Fruit fly (Drosophila melanogaster) whole organism, embryonic: Measurements from ENCODE around the gene CG15506.
A peak's percentile ranks its signal among the peaks of the same experiment; 100 is the strongest.

Source experiments
- Bdp1 ChIP-seq: fragments of 200-800 bp; sonication (Bioruptor generic); optimal IDR thresholded peaks from 3 replicates; lab custom pipeline; 2016; ENCODE audit warnings: missing biosample characterization, missing genetic modification characterization
- CG12769 ChIP-seq: fragments of 200-800 bp; sonication (Bioruptor generic); optimal IDR thresholded peaks from 2 replicates; lab custom pipeline; 2019; ENCODE audit warnings: missing biosample characterization, mild to moderate bottlenecking, missing genetic modification characterization, moderate library complexity
- CG13624 ChIP-seq: fragments of 200-800 bp; sonication (Bioruptor generic); optimal IDR thresholded peaks from 2 replicates; lab custom pipeline; 2016; ENCODE audit warnings: missing biosample characterization, missing genetic modification characterization
- CG14710 ChIP-seq: fragments of 200-800 bp; sonication (Bioruptor generic); optimal IDR thresholded peaks from 3 replicates; lab custom pipeline; 2019; ENCODE audit warnings: missing biosample characterization, mild to moderate bottlenecking, missing genetic modification characterization, moderate library complexity
- CG15479 ChIP-seq: fragments of 200-800 bp; sonication (Bioruptor generic); optimal IDR thresholded peaks from 3 replicates; lab custom pipeline; 2019; ENCODE audit warnings: missing biosample characterization, mild to moderate bottlenecking, missing genetic modification characterization, moderate library complexity
- CG16815 ChIP-seq: fragments of 200-800 bp; sonication (Bioruptor generic); optimal IDR thresholded peaks from 3 replicates; lab custom pipeline; 2017; ENCODE audit warnings: missing biosample characterization, mild to moderate bottlenecking, missing genetic modification characterization
- CG17359 ChIP-seq: fragments of 200-800 bp; sonication (Bioruptor generic); optimal IDR thresholded peaks from 3 replicates; lab custom pipeline; 2018; ENCODE audit warnings: missing biosample characterization, mild to moderate bottlenecking, missing genetic modification characterization, moderate library complexity
- CG17568 ChIP-seq: fragments of 200-800 bp; sonication (Bioruptor generic); optimal IDR thresholded peaks from 2 replicates; lab custom pipeline; 2018; ENCODE audit warnings: missing biosample characterization, mild to moderate bottlenecking, missing genetic modification characterization, moderate library complexity
- CG2712 ChIP-seq: fragments of 200-800 bp; optimal IDR thresholded peaks from 3 replicates; lab custom pipeline; 2019; ENCODE audit warnings: missing biosample characterization, mild to moderate bottlenecking, missing genetic modification characterization, moderate library complexity
- CG2875 ChIP-seq: fragments of 200-800 bp; sonication (Bioruptor generic); optimal IDR thresholded peaks from 2 replicates; lab custom pipeline; 2017; ENCODE audit warnings: missing biosample characterization, mild to moderate bottlenecking, missing genetic modification characterization, missing genetic modification reagents
- CG34376 ChIP-seq: fragments of 200-800 bp; sonication (Bioruptor generic); optimal IDR thresholded peaks from 2 replicates; lab custom pipeline; 2018; ENCODE audit warnings: missing biosample characterization, mild to moderate bottlenecking, missing genetic modification characterization
- CG6683 ChIP-seq: fragments of 200-800 bp; sonication (Bioruptor generic); optimal IDR thresholded peaks from 2 replicates; lab custom pipeline; 2017; ENCODE audit warnings: missing biosample characterization, mild to moderate bottlenecking, missing genetic modification characterization, missing genetic modification reagents
- CG6813 ChIP-seq: fragments of 200-800 bp; sonication (Bioruptor generic); optimal IDR thresholded peaks from 2 replicates; lab custom pipeline; 2017; ENCODE audit warnings: missing biosample characterization, missing genetic modification characterization, mild to moderate bottlenecking, moderate library complexity, missing genetic modification reagents
- CG7963 ChIP-seq: fragments of 200-800 bp; sonication (Bioruptor generic); IDR thresholded peaks from 3 replicates; pipeline ENCODE4 v1.3.6; 2022; ENCODE audit warnings: missing biosample characterization, missing genetic modification characterization; ENCODE audit not compliant: partially characterized antibody
- CG7987 ChIP-seq: fragments of 200-800 bp; sonication (Bioruptor generic); optimal IDR thresholded peaks from 2 replicates; lab custom pipeline; 2018; ENCODE audit warnings: missing biosample characterization, mild to moderate bottlenecking, missing genetic modification characterization, moderate library complexity
- CHES-1-like ChIP-seq: fragments of 200-800 bp; sonication (Bioruptor generic); optimal IDR thresholded peaks from 2 replicates; lab custom pipeline; 2016; ENCODE audit warnings: missing biosample characterization, missing genetic modification characterization
- Dad ChIP-seq: fragments of 200-800 bp; sonication (Bioruptor generic); optimal IDR thresholded peaks from 3 replicates; lab custom pipeline; 2016; ENCODE audit warnings: missing biosample characterization, missing genetic modification characterization
- Deaf1 ChIP-seq: fragments of 200-800 bp; optimal IDR thresholded peaks from 3 replicates; lab custom pipeline; 2019; ENCODE audit warnings: missing biosample characterization, mild to moderate bottlenecking, missing genetic modification characterization, moderate library complexity
- Dll ChIP-seq: fragments of 200-800 bp; sonication (Bioruptor generic); IDR thresholded peaks from 4 replicates; pipeline ENCODE4 v1.3.6; 2022; ENCODE audit warnings: missing biosample characterization, missing genetic modification characterization; ENCODE audit not compliant: partially characterized antibody
- Gsc ChIP-seq: fragments of 200-800 bp; sonication (Bioruptor generic); IDR thresholded peaks from 2 replicates; pipeline ENCODE4 v1.3.6; 2022; ENCODE audit warnings: missing biosample characterization, missing genetic modification characterization
- H15 ChIP-seq: fragments of 200-800 bp; sonication (Bioruptor generic); IDR thresholded peaks from 3 replicates; pipeline ENCODE4 v1.3.6; 2022; ENCODE audit warnings: missing biosample characterization, missing genetic modification characterization
- H2.0 ChIP-seq: fragments of 200-800 bp; sonication (Bioruptor generic); IDR thresholded peaks from 2 replicates; pipeline ENCODE4 v1.3.6; 2022; ENCODE audit warnings: missing biosample characterization, missing genetic modification characterization
- HLH54F ChIP-seq: fragments of 200-800 bp; sonication (Bioruptor generic); optimal IDR thresholded peaks from 3 replicates; lab custom pipeline; 2016; ENCODE audit warnings: missing biosample characterization, missing genetic modification characterization
- Nf-YA ChIP-seq: fragments of 200-800 bp; sonication (Bioruptor generic); IDR thresholded peaks from 2 replicates; pipeline ENCODE4 v1.3.6; 2022; ENCODE audit warnings: missing biosample characterization, missing genetic modification characterization
- az2 ChIP-seq: fragments of 200-800 bp; sonication (Bioruptor generic); optimal IDR thresholded peaks from 3 replicates; lab custom pipeline; 2016; ENCODE audit warnings: missing biosample characterization, missing genetic modification characterization
- cas ChIP-seq: fragments of 200-800 bp; sonication (Bioruptor generic); IDR thresholded peaks from 2 replicates; pipeline ENCODE4 v1.3.6; 2022; ENCODE audit warnings: missing biosample characterization, missing genetic modification characterization
- crp ChIP-seq, 2 experiments: fragments of 200-800 bp; sonication (Bioruptor generic); optimal IDR thresholded peaks; 2 replicates in 1 of 2; 3 replicates in 1 of 2; lab custom pipeline; 2017; ENCODE audit warnings: missing biosample characterization in 2 of 2, missing genetic modification characterization in 2 of 2, mild to moderate bottlenecking in 1 of 2, moderate library complexity in 1 of 2
- dpn ChIP-seq, 2 experiments: fragments of 200-800 bp; sonication (Bioruptor generic); optimal IDR thresholded peaks; 3 replicates each; lab custom pipeline; 2016; ENCODE audit warnings: missing biosample characterization in 2 of 2, missing genetic modification characterization in 2 of 2
- dysf ChIP-seq: fragments of 200-800 bp; sonication (Bioruptor generic); IDR thresholded peaks from 3 replicates; pipeline ENCODE4 v1.3.6; 2022; ENCODE audit warnings: missing biosample characterization, missing genetic modification characterization
- exex ChIP-seq: fragments of 200-800 bp; sonication (Bioruptor generic); optimal IDR thresholded peaks from 4 replicates; lab custom pipeline; 2018; ENCODE audit warnings: missing biosample characterization, mild to moderate bottlenecking, missing genetic modification characterization, moderate library complexity
- gce ChIP-seq: fragments of 200-800 bp; sonication (Bioruptor generic); IDR thresholded peaks from 3 replicates; pipeline ENCODE4 v1.3.6; 2022; ENCODE audit warnings: missing biosample characterization, missing genetic modification characterization
- ham ChIP-seq: fragments of 200-800 bp; sonication (Bioruptor generic); IDR thresholded peaks from 2 replicates; pipeline ENCODE4 v1.3.6; 2022; ENCODE audit warnings: missing biosample characterization, missing genetic modification characterization
- kni ChIP-seq: fragments of 200-800 bp; sonication (Bioruptor generic); optimal IDR thresholded peaks from 3 replicates; lab custom pipeline; 2017; ENCODE audit warnings: mild to moderate bottlenecking, missing biosample characterization, missing genetic modification reagents, missing genetic modification characterization
- nerfin-2 ChIP-seq: fragments of 200-800 bp; sonication (Bioruptor generic); IDR thresholded peaks from 2 replicates; pipeline ENCODE4 v1.3.6; 2022; ENCODE audit warnings: missing biosample characterization, missing genetic modification characterization; ENCODE audit not compliant: partially characterized antibody
- oc ChIP-seq: fragments of 200-800 bp; sonication (Bioruptor generic); optimal IDR thresholded peaks from 2 replicates; lab custom pipeline; 2018; ENCODE audit warnings: missing biosample characterization, mild to moderate bottlenecking, missing genetic modification characterization, moderate library complexity
- onecut ChIP-seq: fragments of 200-800 bp; sonication (Bioruptor generic); IDR thresholded peaks from 2 replicates; pipeline ENCODE4 v1.3.6; 2022; ENCODE audit warnings: missing biosample characterization, missing genetic modification characterization
- peb ChIP-seq: fragments of 200-800 bp; sonication (Bioruptor generic); IDR thresholded peaks from 2 replicates; pipeline ENCODE4 v1.3.6; 2022; ENCODE audit warnings: missing biosample characterization, missing genetic modification characterization
- salm ChIP-seq: fragments of 200-800 bp; sonication (Bioruptor generic); optimal IDR thresholded peaks from 2 replicates; lab custom pipeline; 2018; ENCODE audit warnings: missing biosample characterization, mild to moderate bottlenecking, missing genetic modification characterization
- sc ChIP-seq, 3 experiments: fragments of >200 bp in 2 of 3; fragments of 200-800 bp in 1 of 3; sonication (Bioruptor generic) in 1 of 3; optimal IDR thresholded peaks; 2 replicates in 2 of 3; 3 replicates in 1 of 3; lab custom pipeline; 2017; ENCODE audit warnings: mild to moderate bottlenecking in 1 of 3, missing biosample characterization in 1 of 3, missing genetic modification characterization in 1 of 3, missing genetic modification reagents in 1 of 3
- slbo ChIP-seq: fragments of 200-800 bp; sonication (Bioruptor generic); IDR thresholded peaks from 2 replicates; pipeline ENCODE4 v1.3.6; 2022; ENCODE audit warnings: missing biosample characterization, missing genetic modification characterization
- sob ChIP-seq: fragments of 200-800 bp; sonication (Bioruptor generic); IDR thresholded peaks from 2 replicates; pipeline ENCODE4 v1.3.6; 2022; ENCODE audit warnings: missing biosample characterization, missing genetic modification characterization
- sug ChIP-seq: fragments of 200-800 bp; optimal IDR thresholded peaks from 2 replicates; lab custom pipeline; 2019; ENCODE audit warnings: missing biosample characterization, mild to moderate bottlenecking, missing genetic modification characterization, moderate library complexity
- tgo ChIP-seq: fragments of 200-800 bp; sonication (Bioruptor generic); IDR thresholded peaks from 3 replicates; pipeline ENCODE4 v1.3.6; 2022; ENCODE audit warnings: missing biosample characterization, missing genetic modification characterization
- tna ChIP-seq: fragments of 200-800 bp; sonication (Bioruptor generic); IDR thresholded peaks from 2 replicates; pipeline ENCODE4 v1.3.6; 2022; ENCODE audit warnings: missing biosample characterization, missing genetic modification characterization; ENCODE audit not compliant: partially characterized antibody
- toy ChIP-seq: fragments of 200-800 bp; sonication (Bioruptor generic); IDR thresholded peaks from 2 replicates; pipeline ENCODE4 v1.3.6; 2022; ENCODE audit warnings: missing biosample characterization, missing genetic modification characterization
- trem ChIP-seq: fragments of 200-800 bp; optimal IDR thresholded peaks from 3 replicates; lab custom pipeline; 2019; ENCODE audit warnings: missing biosample characterization, mild to moderate bottlenecking, missing genetic modification characterization, moderate library complexity
- vfl ChIP-seq: fragments of 200-800 bp; sonication (Bioruptor generic); optimal IDR thresholded peaks from 2 replicates; lab custom pipeline; 2016; ENCODE audit warnings: missing biosample characterization, missing genetic modification characterization
- zen ChIP-seq: fragments of 200-800 bp; sonication (Bioruptor generic); optimal IDR thresholded peaks from 3 replicates; lab custom pipeline; 2018; ENCODE audit warnings: missing biosample characterization, mild to moderate bottlenecking, missing genetic modification characterization, moderate library complexity

The CG15506 gene

DNA sequence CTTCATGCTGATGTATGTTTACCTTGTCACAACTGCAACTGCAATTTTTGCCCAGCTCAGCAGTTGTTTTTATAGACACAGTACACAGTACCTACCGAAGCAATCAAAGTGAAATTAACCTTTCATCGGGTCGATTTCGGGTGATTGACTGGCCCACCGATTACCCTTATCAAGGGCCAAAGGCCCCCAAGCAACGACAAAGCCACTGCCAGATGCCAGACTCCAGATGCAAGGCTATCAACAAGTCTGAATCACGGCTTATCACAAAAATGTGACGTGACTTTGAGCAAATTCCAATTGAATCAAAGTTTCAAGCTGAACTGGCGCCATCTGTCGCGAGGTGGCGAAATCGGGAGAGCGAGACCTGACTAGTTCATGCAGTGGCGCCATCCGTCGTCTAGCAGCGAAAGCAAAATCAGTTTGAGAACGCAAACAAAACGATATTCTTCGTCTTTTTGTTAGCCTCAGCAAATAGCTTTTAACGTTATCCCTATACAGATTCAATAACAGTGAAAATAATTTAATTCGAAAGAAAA is 1.6 kb upstream of the CG15506 start, which contains the start of gene Obp99b (continued):
- TF ChIP-seq dysf (GFP tag; lab: Robert Waterston, UW), result peak; percentile 80
- peak; percentile 52 for TF ChIP-seq kni (GFP tag; lab: Kevin White, UChicago)
- peak; percentile 46 for TF ChIP-seq trem (tag; lab: Kevin White, UChicago)
- TF ChIP-seq H2.0 (GFP tag; lab: Robert Waterston, UW), result peak; percentile 77
- no peak for TF ChIP-seq tna (GFP tag; lab: Robert Waterston, UW)
- 0 out of 2 replicates have a peak, but pooled peaks have one; percentile 20 for TF ChIP-seq cas (GFP tag; lab: Robert Waterston, UW)
- peak; percentile 92 for TF ChIP-seq onecut

DNA sequence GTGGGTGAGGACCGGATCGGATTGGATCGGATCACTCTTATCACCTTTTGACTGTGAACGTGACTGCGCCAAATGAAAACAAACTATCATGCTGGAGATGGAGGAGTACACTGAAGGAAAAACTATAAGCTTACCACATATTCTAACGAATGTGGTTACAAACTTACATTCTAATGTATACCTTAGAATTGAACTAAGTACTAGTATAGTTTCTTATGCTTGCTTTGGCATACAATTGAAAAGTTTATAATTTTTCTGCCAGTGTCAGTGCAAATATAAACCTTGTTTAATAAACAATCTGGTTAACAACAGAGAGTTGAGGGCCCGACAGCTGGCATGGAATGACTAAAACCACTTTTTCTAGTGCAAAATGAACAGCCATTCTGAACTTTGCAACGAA is 944 bp upstream of the CG15506 start:
- TF ChIP-seq CG2712 (peak; percentile 38), CG34376 (GFP tag; lab: Kevin White, UChicago) (no peak), toy (no peak), crp (GFP tag; optimal IDR thresholded peaks at IDR 0.05; lab: Kevin White, UChicago) (no peak), CG2875 (GFP tag; lab: Kevin White, UChicago) (no peak), nerfin-2 (GFP tag; lab: Robert Waterston, UW) (no peak), CG17359 (tag; lab: Kevin White, UChicago) (peak; percentile 55), oc (tag; lab: Kevin White, UChicago) (no peak), Gsc (GFP tag; lab: Robert Waterston, UW) (no peak), slbo (peak; percentile 65), CG6813 (GFP tag; lab: Kevin White, UChicago) (no peak), CG16815 (GFP tag; lab: Kevin White, UChicago) (no peak), gce (GFP tag; lab: Robert Waterston, UW) (0 out of 3 replicates have a peak, but pooled peaks have one; percentile 25), CG15479 (GFP tag; lab: Kevin White, UChicago) (no peak), salm (tag; lab: Kevin White, UChicago) (peak; percentile 32), CG14710 (tag; lab: Kevin White, UChicago) (no peak), Deaf1 (tag; lab: Kevin White, UChicago) (no peak), tgo (GFP tag; lab: Robert Waterston, UW) (no peak), dpn (GFP tag; optimal IDR thresholded peaks at IDR 0.05; lab: Kevin White, UChicago) (peak in 1 of 2 experiments; percentile 17), vfl (GFP tag; lab: Kevin White, UChicago) (no peak), CG6683 (no peak), Dad (no peak), H15 (GFP tag; lab: Robert Waterston, UW) (0 out of 3 replicates have a peak, but pooled peaks have one; percentile 16), sob (no peak), zen (tag; lab: Kevin White, UChicago) (no peak), CG12769 (tag; lab: Kevin White, UChicago) (no peak), az2 (no peak), Bdp1 (GFP tag; lab: Kevin White, UChicago) (no peak), CG17568 (no peak), CG13624 (no peak), sc (optimal IDR thresholded peaks at IDR 0.05; lab: Kevin White, UChicago) (no peak), sc (GFP tag; optimal IDR thresholded peaks at IDR 0.05; lab: Kevin White, UChicago) (no peak), Dll (no peak), CG7987 (GFP tag; lab: Kevin White, UChicago) (no peak), exex (tag; lab: Kevin White, UChicago) (no peak), HLH54F (GFP tag; lab: Kevin White, UChicago) (no peak), CHES-1-like (GFP tag; lab: Kevin White, UChicago) (no peak), peb (no peak), ham (GFP tag; lab: Robert Waterston, UW) (no peak), CG7963 (GFP tag; lab: Robert Waterston, UW) (no peak), sug (tag; lab: Kevin White, UChicago) (no peak), Nf-YA (GFP tag; lab: Robert Waterston, UW) (0 out of 2 replicates have a peak, but pooled peaks have one; percentile 19)
